Worm (Caenorhabditis elegans): Measurements from ENCODE around the gene C18B2.4.

DNA sequence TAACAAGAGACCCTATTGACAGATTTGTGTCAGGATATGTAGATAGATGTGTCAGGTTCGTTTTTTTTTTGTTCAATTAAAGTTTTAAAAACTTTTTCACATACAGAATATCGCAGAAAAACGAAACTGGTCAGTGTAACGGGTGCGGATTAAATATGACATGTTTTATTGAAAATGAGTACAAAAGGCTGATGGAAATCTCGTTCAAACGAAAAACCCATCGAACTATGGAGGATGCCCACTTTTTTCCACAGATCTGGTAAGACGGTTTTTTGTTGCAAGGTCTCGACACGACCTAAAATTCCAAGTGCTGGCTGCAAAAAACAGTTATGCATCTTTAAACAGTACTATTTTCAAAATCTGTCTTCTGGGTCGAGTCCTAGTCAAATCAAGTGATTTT, 24.5 kb upstream of the C18B2.4 start:
- TF ChIP-seq flt-1 (GFP tag; IDR thresholded peaks at IDR 0.05): no peak
- TF ChIP-seq ama-1 (optimal IDR thresholded peaks at IDR 0.05): no peak
- no peak for TF ChIP-seq hmbx-1 (tag; optimal IDR thresholded peaks at IDR 0.05)
- no peak for TF ChIP-seq ceh-36 (tag; optimal IDR thresholded peaks at IDR 0.05)
- TF ChIP-seq F13C5.2 (tag; optimal IDR thresholded peaks at IDR 0.05): no peak
- no peak for TF ChIP-seq tbx-37 (GFP tag; conservative IDR thresholded peaks at IDR 0.05)
- TF ChIP-seq tbx-11 (GFP tag; IDR thresholded peaks at IDR 0.05): no peak
- no peak for TF ChIP-seq hnd-1 (tag; optimal IDR thresholded peaks at IDR 0.05)
- no peak for TF ChIP-seq ets-7 (tag; optimal IDR thresholded peaks at IDR 0.05)
- TF ChIP-seq B0310.2 (tag; optimal IDR thresholded peaks at IDR 0.05): no peak
- TF ChIP-seq hmg-4 (GFP tag; optimal IDR thresholded peaks at IDR 0.05): no peak
